Worm (Caenorhabditis elegans) whole organism, L2 larva: Measurements from ENCODE around the gene K08D8.6.

Source experiments
- ama-1 ChIP-seq: fragments of 150-350 bp; optimal IDR thresholded peaks from 2 replicates; lab custom pipeline; 2018; ENCODE audit warnings: inconsistent platforms
- ceh-82 ChIP-seq: fragments of 150-350 bp; optimal IDR thresholded peaks from 2 replicates; lab custom pipeline; 2014; ENCODE audit warnings: missing biosample characterization, missing genetic modification characterization
- fos-1 ChIP-seq: fragments of 150-350 bp; optimal IDR thresholded peaks from 2 replicates; lab custom pipeline; 2014; ENCODE audit warnings: missing biosample characterization, missing genetic modification characterization
- nhr-77 ChIP-seq: fragments of 150-350 bp; optimal IDR thresholded peaks from 2 replicates; lab custom pipeline; 2014; ENCODE audit warnings: missing biosample characterization, missing genetic modification characterization
- skn-1 ChIP-seq: sonication (generic microtip); optimal IDR thresholded peaks from 2 replicates; lab custom pipeline; 2017; ENCODE audit warnings: missing biosample characterization, missing genetic modification characterization

DNA sequence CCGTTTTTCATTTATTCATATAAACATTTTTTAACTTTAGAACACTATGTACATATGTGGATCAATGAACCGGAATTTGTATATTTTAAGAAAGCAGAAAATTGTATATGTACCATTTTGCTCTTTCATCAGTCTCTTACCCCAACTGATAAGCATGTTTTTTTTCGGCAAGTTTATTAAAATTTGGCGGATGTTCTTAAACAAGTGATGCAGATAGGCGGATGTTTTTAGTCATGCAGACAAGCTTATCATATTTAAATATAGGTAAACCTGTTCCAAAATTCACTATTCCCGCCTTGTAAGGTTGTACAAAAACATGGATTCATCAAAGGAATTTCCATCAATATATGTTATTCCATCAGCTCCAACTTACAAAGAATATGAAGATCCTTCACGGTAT, 9.1 kb upstream of the K08D8.6 start, which contains the start of gene K08D8.9:
- no peak for TF ChIP-seq ceh-82 (tag; lab: Kevin White, UChicago)
- TF ChIP-seq nhr-77 (tag; lab: Kevin White, UChicago) = no peak
- no peak for TF ChIP-seq ama-1 (lab: Kevin White, UChicago)
- no peak for TF ChIP-seq skn-1 (tag; lab: Kevin White, UChicago)
- TF ChIP-seq fos-1 (tag; lab: Kevin White, UChicago) = no peak
